Fruit fly (Drosophila melanogaster) whole organism, prepupa: Measurements from ENCODE around the gene Lerp.

Source experiments
- CG10669 ChIP-seq: fragments of 200-800 bp; sonication (Bioruptor generic); optimal IDR thresholded peaks from 3 replicates; lab custom pipeline; 2018; ENCODE audit warnings: missing biosample characterization, mild to moderate bottlenecking, missing genetic modification characterization, moderate library complexity
- CG11762 ChIP-seq: fragments of 200-800 bp; sonication (Bioruptor generic); optimal IDR thresholded peaks from 3 replicates; lab custom pipeline; 2016; ENCODE audit warnings: missing biosample characterization, missing genetic modification characterization; ENCODE audit not compliant: insufficient read depth
- CG11902 ChIP-seq: fragments of 200-800 bp; sonication (Bioruptor generic); optimal IDR thresholded peaks from 3 replicates; lab custom pipeline; 2016; ENCODE audit warnings: missing biosample characterization, missing genetic modification characterization
- CG15336 ChIP-seq: fragments of 200-800 bp; sonication (Bioruptor generic); IDR thresholded peaks from 2 replicates; pipeline ENCODE4 v1.3.6; 2022; ENCODE audit warnings: missing biosample characterization, missing genetic modification characterization
- CG1621 ChIP-seq: fragments of 200-800 bp; sonication (Bioruptor generic); optimal IDR thresholded peaks from 3 replicates; lab custom pipeline; 2018; ENCODE audit warnings: missing biosample characterization, mild to moderate bottlenecking, missing genetic modification characterization
- CG31627 ChIP-seq: fragments of 200-800 bp; sonication (Bioruptor generic); optimal IDR thresholded peaks from 3 replicates; lab custom pipeline; 2016; ENCODE audit warnings: missing biosample characterization, missing genetic modification characterization
- CG32006 ChIP-seq: fragments of 200-800 bp; sonication (Bioruptor generic); optimal IDR thresholded peaks from 3 replicates; lab custom pipeline; 2017; ENCODE audit warnings: missing biosample characterization, mild to moderate bottlenecking, missing genetic modification characterization
- CG34406 ChIP-seq: fragments of 200-800 bp; sonication (Bioruptor generic); optimal IDR thresholded peaks from 3 replicates; lab custom pipeline; 2016; ENCODE audit warnings: missing biosample characterization, missing genetic modification characterization
- CG4318 ChIP-seq: fragments of 200-800 bp; sonication (Bioruptor generic); optimal IDR thresholded peaks from 3 replicates; lab custom pipeline; 2017; ENCODE audit warnings: missing biosample characterization, mild to moderate bottlenecking, missing genetic modification characterization
- CG6163 ChIP-seq: fragments of 200-800 bp; sonication (Bioruptor generic); IDR thresholded peaks from 3 replicates; pipeline ENCODE4 v1.3.6; 2022; ENCODE audit warnings: missing biosample characterization, missing genetic modification characterization
- CG6792 ChIP-seq: fragments of 200-800 bp; sonication (Bioruptor generic); optimal IDR thresholded peaks from 3 replicates; lab custom pipeline; 2016; ENCODE audit warnings: missing biosample characterization, missing genetic modification characterization
- CG6808 ChIP-seq: fragments of 200-800 bp; sonication (Bioruptor generic); optimal IDR thresholded peaks from 3 replicates; lab custom pipeline; 2017; ENCODE audit warnings: missing biosample characterization, missing genetic modification characterization, mild to moderate bottlenecking, moderate library complexity, missing genetic modification reagents
- CG7368 ChIP-seq: fragments of 200-800 bp; sonication (Bioruptor generic); optimal IDR thresholded peaks from 3 replicates; lab custom pipeline; 2016; ENCODE audit warnings: missing biosample characterization, missing genetic modification characterization
- CG8119 ChIP-seq: fragments of 200-800 bp; sonication (Bioruptor generic); IDR thresholded peaks from 3 replicates; pipeline ENCODE4 v1.3.6; 2022; ENCODE audit warnings: missing biosample characterization, missing genetic modification characterization
- CG8319 ChIP-seq: fragments of 200-800 bp; sonication (Bioruptor generic); optimal IDR thresholded peaks from 3 replicates; lab custom pipeline; 2016; ENCODE audit warnings: missing biosample characterization, missing genetic modification characterization
- CG9139 ChIP-seq: fragments of 200-800 bp; sonication (Bioruptor generic); optimal IDR thresholded peaks from 3 replicates; lab custom pipeline; 2017; ENCODE audit warnings: missing biosample characterization, mild to moderate bottlenecking, missing genetic modification characterization
- Eip78C ChIP-seq: fragments of 200-800 bp; sonication (Bioruptor generic); peaks from one replicate; lab custom pipeline; 2016; ENCODE audit warnings: missing biosample characterization, missing genetic modification characterization
- Eip93F ChIP-seq: fragments of 200-800 bp; sonication (Bioruptor generic); optimal IDR thresholded peaks from 2 replicates; lab custom pipeline; 2016; ENCODE audit warnings: missing biosample characterization, mild to moderate bottlenecking, missing genetic modification characterization
- Ets21C ChIP-seq: fragments of 200-800 bp; sonication (Bioruptor generic); optimal IDR thresholded peaks from 3 replicates; lab custom pipeline; 2016; ENCODE audit warnings: missing biosample characterization, missing genetic modification characterization
- Ets96B ChIP-seq: fragments of 200-800 bp; optimal IDR thresholded peaks from 2 replicates; lab custom pipeline; 2019; ENCODE audit warnings: missing biosample characterization, mild to moderate bottlenecking, missing genetic modification characterization, moderate library complexity
- Gug ChIP-seq: fragments of 200-800 bp; sonication (Bioruptor generic); IDR thresholded peaks from 2 replicates; pipeline ENCODE4 v1.3.6; 2022; ENCODE audit warnings: missing biosample characterization, missing genetic modification characterization
- Hr38 ChIP-seq: sonication (Bioruptor generic); optimal IDR thresholded peaks from 2 replicates; lab custom pipeline; 2016; ENCODE audit warnings: missing biosample characterization, missing genetic modification characterization
- Hr39 ChIP-seq: fragments of 200-800 bp; sonication (Bioruptor generic); optimal IDR thresholded peaks from 2 replicates; lab custom pipeline; 2016; ENCODE audit warnings: missing biosample characterization, missing genetic modification characterization
- Hr4 ChIP-seq: fragments of 200-800 bp; sonication (Bioruptor generic); optimal IDR thresholded peaks from 3 replicates; lab custom pipeline; 2016; ENCODE audit warnings: missing biosample characterization, missing genetic modification characterization
- Lpt ChIP-seq: fragments of 200-800 bp; sonication (Bioruptor generic); optimal IDR thresholded peaks from 3 replicates; lab custom pipeline; 2016; ENCODE audit warnings: missing biosample characterization, missing genetic modification characterization
- Met ChIP-seq: fragments of 200-800 bp; sonication (Bioruptor generic); optimal IDR thresholded peaks from 3 replicates; lab custom pipeline; 2016; ENCODE audit warnings: missing biosample characterization, missing genetic modification characterization
- Smox ChIP-seq: fragments of 200-800 bp; sonication (Bioruptor generic); optimal IDR thresholded peaks from 3 replicates; lab custom pipeline; 2016; ENCODE audit warnings: missing biosample characterization, missing genetic modification characterization
- Sox102F ChIP-seq: fragments of 200-800 bp; sonication (Bioruptor generic); optimal IDR thresholded peaks from 2 replicates; lab custom pipeline; 2016; ENCODE audit warnings: missing biosample characterization, mild to moderate bottlenecking, missing genetic modification characterization
- Sox14 ChIP-seq: fragments of 200-800 bp; sonication (Bioruptor generic); optimal IDR thresholded peaks from 3 replicates; lab custom pipeline; 2016; ENCODE audit warnings: missing biosample characterization, missing genetic modification characterization
- Sox15 ChIP-seq: fragments of 200-800 bp; sonication (Bioruptor generic); optimal IDR thresholded peaks from 3 replicates; lab custom pipeline; 2016; ENCODE audit warnings: missing biosample characterization, missing genetic modification characterization
- acj6 ChIP-seq: fragments of 200-800 bp; sonication (Bioruptor generic); optimal IDR thresholded peaks from 3 replicates; lab custom pipeline; 2016; ENCODE audit warnings: missing biosample characterization, missing genetic modification characterization
- cyc ChIP-seq: fragments of 200-800 bp; sonication (Bioruptor generic); optimal IDR thresholded peaks from 3 replicates; lab custom pipeline; 2016; ENCODE audit warnings: missing biosample characterization, missing genetic modification characterization
- dac ChIP-seq: fragments of 200-800 bp; sonication (Bioruptor generic); optimal IDR thresholded peaks from 2 replicates; lab custom pipeline; 2017; ENCODE audit warnings: missing biosample characterization, mild to moderate bottlenecking, missing genetic modification characterization
- eg ChIP-seq: fragments of 200-800 bp; sonication (Bioruptor generic); IDR thresholded peaks from 3 replicates; pipeline ENCODE4 v1.3.6; 2022; ENCODE audit warnings: missing biosample characterization, missing genetic modification characterization
- esn ChIP-seq: fragments of 200-800 bp; sonication (Bioruptor generic); optimal IDR thresholded peaks from 2 replicates; lab custom pipeline; 2016; ENCODE audit warnings: missing biosample characterization, mild to moderate bottlenecking, missing genetic modification characterization, moderate library complexity
- fd59A ChIP-seq: fragments of 200-800 bp; sonication (Bioruptor generic); optimal IDR thresholded peaks from 2 replicates; lab custom pipeline; 2017; ENCODE audit warnings: missing biosample characterization, mild to moderate bottlenecking, missing genetic modification characterization, missing genetic modification reagents
- fd85E ChIP-seq: fragments of 200-800 bp; sonication (Bioruptor generic); optimal IDR thresholded peaks from 3 replicates; lab custom pipeline; 2016; ENCODE audit warnings: missing biosample characterization, missing genetic modification characterization
- fkh ChIP-seq: fragments of 200-800 bp; sonication (Bioruptor generic); optimal IDR thresholded peaks from 3 replicates; lab custom pipeline; 2017; ENCODE audit warnings: missing biosample characterization, mild to moderate bottlenecking, missing genetic modification characterization, moderate library complexity
- lz ChIP-seq: fragments of 200-800 bp; sonication (Bioruptor generic); optimal IDR thresholded peaks from 3 replicates; lab custom pipeline; 2016; ENCODE audit warnings: missing biosample characterization, missing genetic modification characterization
- pdm3 ChIP-seq: fragments of 200-800 bp; sonication (Bioruptor generic); optimal IDR thresholded peaks from 3 replicates; lab custom pipeline; 2016; ENCODE audit warnings: missing biosample characterization, missing genetic modification characterization
- spab ChIP-seq: fragments of 200-800 bp; sonication (Bioruptor generic); optimal IDR thresholded peaks from 2 replicates; lab custom pipeline; 2017; ENCODE audit warnings: missing biosample characterization, mild to moderate bottlenecking, missing genetic modification characterization, missing genetic modification reagents
- ss ChIP-seq, 2 experiments: fragments of 200-800 bp; sonication (Bioruptor generic); optimal IDR thresholded peaks; 2 replicates in 1 of 2; 3 replicates in 1 of 2; lab custom pipeline; 2017 to 2018; ENCODE audit warnings: mild to moderate bottlenecking in 2 of 2, missing biosample characterization in 2 of 2, missing genetic modification characterization in 2 of 2, moderate library complexity in 1 of 2
- svp ChIP-seq: fragments of 200-800 bp; sonication (Bioruptor generic); peaks from one replicate; lab custom pipeline; 2016; ENCODE audit warnings: missing biosample characterization, missing genetic modification characterization
- topi ChIP-seq: fragments of 200-800 bp; sonication (Bioruptor generic); optimal IDR thresholded peaks from 3 replicates; lab custom pipeline; 2016; ENCODE audit warnings: missing biosample characterization, missing genetic modification characterization
- vri ChIP-seq: fragments of 200-800 bp; sonication (Bioruptor generic); optimal IDR thresholded peaks from 3 replicates; lab custom pipeline; 2016; ENCODE audit warnings: missing biosample characterization, mild to moderate bottlenecking, missing genetic modification characterization

Lerp gene

DNA sequence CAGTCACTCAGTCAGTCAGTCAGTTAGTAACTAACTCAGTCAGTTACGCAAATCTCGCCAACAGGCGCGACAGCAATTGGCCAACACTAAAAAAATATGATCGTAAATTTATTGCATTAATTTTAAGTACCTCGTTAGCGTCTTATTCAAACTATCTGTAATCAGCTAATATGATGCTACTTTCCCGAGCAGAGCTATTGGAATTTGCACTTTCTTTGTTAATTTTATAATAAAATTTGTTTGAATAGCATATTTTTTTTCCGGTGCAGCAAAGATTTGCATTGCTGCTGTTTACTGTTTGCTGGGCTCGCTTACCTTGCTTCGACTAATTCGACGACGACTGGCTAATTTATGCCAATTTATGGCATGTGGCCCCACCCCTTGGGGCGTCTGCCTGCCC is 27.2 kb upstream of the Lerp start (continued):
- TF ChIP-seq CG7368 (GFP tag; lab: Kevin White, UChicago) (no peak), Ets96B (tag; lab: Kevin White, UChicago) (no peak), CG6792 (no peak), CG8119 (GFP tag; lab: Robert Waterston, UW) (peak; percentile 61), Hr4 (peak; percentile 49), CG11902 (no peak), Ets21C (GFP tag; lab: Kevin White, UChicago) (no peak), CG6163 (GFP tag; lab: Robert Waterston, UW) (0 out of 3 replicates have a peak, but pooled peaks have one; percentile 46), vri (no peak), fd59A (GFP tag; lab: Kevin White, UChicago) (no peak), cyc (GFP tag; lab: Kevin White, UChicago) (peak; percentile 1), Eip78C (GFP tag; lab: Kevin White, UChicago) (peak; percentile 67), dac (no peak)

DNA sequence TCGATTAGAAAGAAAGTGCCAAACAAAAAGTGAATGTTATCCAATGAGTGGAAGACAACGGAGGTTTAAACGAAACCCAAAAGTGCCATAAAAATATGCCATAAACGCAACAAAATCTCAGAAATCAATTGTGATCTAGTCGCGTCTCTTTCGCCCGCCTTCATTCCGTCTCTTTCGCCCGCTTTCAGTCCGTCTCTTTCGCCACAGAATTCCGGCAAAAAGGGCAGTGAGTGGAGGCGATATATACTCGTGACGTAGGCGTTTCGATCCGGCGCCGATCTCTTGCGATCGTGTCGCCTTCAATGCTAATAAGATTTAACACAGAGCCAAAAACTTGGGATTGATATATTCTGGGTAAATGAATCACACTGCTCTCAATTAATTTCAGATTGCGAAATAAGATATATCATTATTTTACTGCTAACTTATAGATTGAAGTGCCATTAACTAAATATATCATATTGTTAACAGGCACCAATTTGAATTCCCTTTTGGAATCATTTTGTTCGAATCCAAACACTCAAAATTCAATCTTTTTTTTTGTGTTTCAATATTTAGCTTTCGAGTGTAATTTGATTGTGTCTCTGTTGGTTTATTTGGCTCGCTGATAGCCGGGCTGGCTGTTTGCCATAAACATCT is 25.3 kb upstream of the Lerp start:
- TF ChIP-seq CG6808 (GFP tag; lab: Kevin White, UChicago) (no peak), CG34406 (GFP tag; lab: Kevin White, UChicago) (peak; percentile 0), acj6 (GFP tag; lab: Kevin White, UChicago) (peak; percentile 5), fkh (GFP tag; lab: Kevin White, UChicago) (peak; percentile 13), ss (GFP tag; optimal IDR thresholded peaks at IDR 0.05; lab: Kevin White, UChicago) (no peak), CG32006 (GFP tag; lab: Kevin White, UChicago) (peak; percentile 45), CG8119 (GFP tag; lab: Robert Waterston, UW) (peak; percentile 25; the same call in 1 of the 3 replicates), CG8319 (GFP tag; lab: Kevin White, UChicago) (no peak), Met (GFP tag; lab: Kevin White, UChicago) (peak; percentile 62), dac (no peak), Sox14 (GFP tag; lab: Kevin White, UChicago) (peak; percentile 12), Sox15 (GFP tag; lab: Kevin White, UChicago) (no peak), lz (GFP tag; lab: Kevin White, UChicago) (peak; percentile 41), Sox102F (GFP tag; lab: Kevin White, UChicago) (peak; percentile 30), Hr39 (peak; percentile 54), svp (peak; percentile 88), CG15336 (peak; percentile 41; the same call in 1 of the 2 replicates), CG11762 (GFP tag; lab: Kevin White, UChicago) (no peak), Hr4 (peak; percentile 50), CG31627 (GFP tag; lab: Kevin White, UChicago) (peak; percentile 57), pdm3 (peak; percentile 13), CG9139 (GFP tag; lab: Kevin White, UChicago) (no peak), fd85E (GFP tag; lab: Kevin White, UChicago) (no peak), CG1621 (tag; lab: Kevin White, UChicago) (no peak), CG4318 (GFP tag; lab: Kevin White, UChicago) (no peak), spab (GFP tag; lab: Kevin White, UChicago) (no peak), CG6163 (GFP tag; lab: Robert Waterston, UW) (no peak; the same call in 2 of the 3 replicates), CG6792 (peak; percentile 28), Smox (GFP tag; lab: Kevin White, UChicago) (peak; percentile 52), Gug (GFP tag; lab: Robert Waterston, UW) (no peak), eg (GFP tag; lab: Robert Waterston, UW) (no peak), Hr38 (GFP tag; lab: Kevin White, UChicago) (no peak), topi (GFP tag; lab: Kevin White, UChicago) (peak; percentile 62), Eip93F (no peak), CG10669 (GFP tag; lab: Kevin White, UChicago) (no peak), Eip78C (GFP tag; lab: Kevin White, UChicago) (peak; percentile 86), vri (peak; percentile 50), Ets21C (GFP tag; lab: Kevin White, UChicago) (peak; percentile 29), Lpt (no peak), esn (GFP tag; lab: Kevin White, UChicago) (peak; percentile 66)
